Worm (Caenorhabditis elegans) whole organism, midembryonic: Measurements from ENCODE around the gene T28F3.5.

Source experiments
- cog-1 ChIP-seq: sonication (generic microtip); optimal IDR thresholded peaks from 2 replicates; lab custom pipeline; 2016; ENCODE audit warnings: missing genetic modification characterization, missing compliant biosample characterization
- flt-1 ChIP-seq: fragments of 200-800 bp; sonication (Bioruptor generic); IDR thresholded peaks from 2 replicates; pipeline ENCODE4 v1.3.6; 2022; ENCODE audit warnings: missing genetic modification characterization, missing compliant biosample characterization
- klf-2 ChIP-seq: fragments of 200-800 bp; sonication (Bioruptor generic); conservative IDR thresholded peaks from 2 replicates; pipeline ENCODE4 v1.3.6; 2022; ENCODE audit warnings: missing genetic modification reagents, missing genetic modification characterization, missing compliant biosample characterization
- med-1 ChIP-seq: sonication (generic microtip); optimal IDR thresholded peaks from 2 replicates; lab custom pipeline; 2017; ENCODE audit warnings: missing genetic modification characterization, mild to moderate bottlenecking, missing compliant biosample characterization, antibody characterized with exemption, missing genetic modification reagents; ENCODE audit not compliant: insufficient read depth
- ref-1 ChIP-seq: fragments of 200-800 bp; sonication (Bioruptor generic); conservative IDR thresholded peaks from 2 replicates; pipeline ENCODE4 v1.3.6; 2022; ENCODE audit warnings: missing genetic modification reagents, missing genetic modification characterization, missing compliant biosample characterization
- tab-1 ChIP-seq: fragments of 200-800 bp; sonication (Bioruptor generic); IDR thresholded peaks from 2 replicates; pipeline ENCODE4 v1.3.6; 2022; ENCODE audit warnings: missing genetic modification characterization, missing compliant biosample characterization
- ztf-23 ChIP-seq: fragments of 200-800 bp; sonication (Bioruptor generic); IDR thresholded peaks from 2 replicates; pipeline ENCODE4 v1.3.6; 2022; ENCODE audit warnings: missing genetic modification reagents, missing genetic modification characterization, missing compliant biosample characterization
- ztf-29 ChIP-seq: fragments of 200-800 bp; sonication (Bioruptor generic); IDR thresholded peaks from 2 replicates; pipeline ENCODE4 v1.3.6; 2022; ENCODE audit warnings: missing genetic modification reagents, missing genetic modification characterization, missing compliant biosample characterization

DNA sequence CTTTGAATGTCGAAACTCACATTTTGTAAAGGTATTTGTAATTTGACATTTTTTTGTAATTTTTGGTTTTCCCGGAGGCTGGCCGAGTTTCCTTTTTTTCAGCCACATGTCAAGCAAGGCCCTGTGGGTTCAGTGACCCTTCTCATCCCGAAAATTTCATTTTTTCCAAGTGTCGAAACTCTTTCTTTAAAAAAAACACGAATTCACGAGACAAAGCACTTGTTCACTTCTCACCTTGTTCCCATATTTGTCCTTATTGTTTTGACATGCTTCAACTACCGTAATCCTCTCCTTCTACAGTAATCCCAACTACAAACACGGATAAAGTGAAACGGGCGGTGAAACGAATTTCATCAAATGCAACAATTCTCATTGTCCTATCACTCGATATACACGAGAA is 19.3 kb upstream of the T28F3.5 start, which contains the start of gene lhfp-4:
- TF ChIP-seq ztf-29 (no peak), ztf-23 (GFP tag; lab: Robert Waterston, UW) (no peak), klf-2 (GFP tag; lab: Robert Waterston, UW) (no peak), ref-1 (GFP tag; lab: Robert Waterston, UW) (no peak), med-1 (GFP tag; lab: Kevin White, UChicago) (no peak), cog-1 (tag; lab: Kevin White, UChicago) (no peak), flt-1 (GFP tag; lab: Robert Waterston, UW) (no peak), tab-1 (GFP tag; lab: Robert Waterston, UW) (no peak)
